Worm (Caenorhabditis elegans) whole organism, L1 larva: ENCODE measurements around the gene slc-36.5.
A peak's percentile ranks its signal among the peaks of the same experiment; 100 is the strongest.

ENCODE experiments used
- ama-1 ChIP-seq: fragments of 150-350 bp; optimal IDR thresholded peaks from 2 replicates; lab custom pipeline; 2014
- blmp-1 ChIP-seq: fragments of 150-350 bp; optimal IDR thresholded peaks from 2 replicates; lab custom pipeline; 2014; ENCODE audit warnings: missing biosample characterization, missing genetic modification characterization
- isw-1 ChIP-seq: fragments of 200-800 bp; sonication (Bioruptor generic); IDR thresholded peaks from 2 replicates; pipeline ENCODE4 v1.3.6; 2022; ENCODE audit warnings: missing genetic modification characterization, missing compliant biosample characterization

ce11 chrII:6889580-6889922 lies 12.7 kb upstream of the slc-36.5 start:
- TF ChIP-seq ama-1 (lab: Kevin White, UChicago) (peak; percentile 40), blmp-1 (tag; lab: Kevin White, UChicago) (no peak), isw-1 (GFP tag; lab: Robert Waterston, UW) (no peak)
